Fruit fly (Drosophila melanogaster) whole organism: ENCODE data around the gene Fign.

Experiments used
- Dll ChIP-seq: fragments of >200 bp; optimal IDR thresholded peaks from 2 replicates; lab custom pipeline; 2017
- usp ChIP-seq: fragments of >200 bp; optimal IDR thresholded peaks from 2 replicates; lab custom pipeline; 2017; ENCODE audit warnings: missing biosample characterization, missing genetic modification characterization, mixed read lengths

DNA sequence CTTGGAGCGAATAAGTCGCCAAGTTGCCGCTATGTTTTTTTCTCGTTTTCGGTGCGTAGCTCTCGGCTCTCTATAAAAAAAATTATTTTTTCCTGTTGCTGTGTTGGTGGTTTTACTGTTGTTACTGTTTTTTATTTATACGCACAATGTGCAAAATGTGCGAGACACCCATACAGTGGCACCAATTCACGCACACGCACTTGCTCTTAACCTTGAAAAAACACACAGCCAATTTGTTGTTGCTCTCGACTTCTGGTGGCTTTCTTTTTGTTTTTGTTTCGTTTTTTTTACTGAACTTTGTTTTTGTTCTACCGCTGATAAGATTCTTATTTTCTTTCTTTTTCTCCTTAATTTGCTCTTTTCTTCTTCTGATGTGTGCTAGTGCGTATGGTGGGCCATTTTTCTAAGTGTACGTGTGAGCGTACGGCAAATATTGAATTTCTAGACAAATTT, 36.5 kb upstream of the Fign start:
- no peak for TF ChIP-seq Dll (lab: Kevin White, UChicago)
- no peak for TF ChIP-seq usp (GFP tag; lab: Kevin White, UChicago)
